Worm (Caenorhabditis elegans) whole organism, L3 larva: Measurements from ENCODE around the gene cul-4.

ENCODE experiments used
- fkh-10 ChIP-seq: sonication (generic microtip); optimal IDR thresholded peaks from 2 replicates; lab custom pipeline; 2017; ENCODE audit warnings: missing biosample characterization, missing genetic modification reagents, missing genetic modification characterization
- nhr-237 ChIP-seq: fragments of 150-350 bp; optimal IDR thresholded peaks from 2 replicates; lab custom pipeline; 2014; ENCODE audit warnings: missing biosample characterization, missing genetic modification characterization
- unc-39 ChIP-seq: sonication (generic microtip); optimal IDR thresholded peaks from 4 replicates; lab custom pipeline; 2017; ENCODE audit warnings: missing biosample characterization, missing genetic modification characterization
- ztf-11 ChIP-seq: fragments of 150-350 bp; optimal IDR thresholded peaks from 2 replicates; lab custom pipeline; 2014; ENCODE audit warnings: missing biosample characterization, missing genetic modification characterization

ce11 chrII:7342884-7343283, 41.0 kb downstream of the cul-4 start:
- TF ChIP-seq nhr-237 (tag; lab: Kevin White, UChicago) (no peak), fkh-10 (GFP tag; lab: Kevin White, UChicago) (no peak), unc-39 (tag; lab: Kevin White, UChicago) (no peak), ztf-11 (no peak)
